Worm (Caenorhabditis elegans): Measurements from ENCODE around the gene ccar-1.

- TF ChIP-seq ama-1 (optimal IDR thresholded peaks at IDR 0.05) (no peak), ceh-36 (tag; optimal IDR thresholded peaks at IDR 0.05) (no peak), F13C5.2 (tag; optimal IDR thresholded peaks at IDR 0.05) (no peak), aly-1 (tag; optimal IDR thresholded peaks at IDR 0.05) (no peak), ets-7 (tag; optimal IDR thresholded peaks at IDR 0.05) (no peak), B0310.2 (tag; optimal IDR thresholded peaks at IDR 0.05) (no peak), tbx-11 (GFP tag; IDR thresholded peaks at IDR 0.05) (no peak), flt-1 (GFP tag; IDR thresholded peaks at IDR 0.05) (no peak), sea-1 (GFP tag; conservative IDR thresholded peaks at IDR 0.05) (no peak), tbx-37 (GFP tag; conservative IDR thresholded peaks at IDR 0.05) (no peak), ceh-13 (GFP tag; optimal IDR thresholded peaks at IDR 0.05) (no peak), tra-4 (tag; optimal IDR thresholded peaks at IDR 0.05) (no peak), scrt-1 (GFP tag; IDR thresholded peaks at IDR 0.05) (no peak), hmg-4 (GFP tag; optimal IDR thresholded peaks at IDR 0.05) (no peak)
Observed at ce11 chrIV:14115045-14115444, 43.7 kb downstream of the ccar-1 start.

Data from whole organism, early embryonic.